Worm (Caenorhabditis elegans) whole organism, early embryonic: ENCODE results near the gene abi-1.

Experiments used
- B0310.2 ChIP-seq: sonication (generic microtip); optimal IDR thresholded peaks from 2 replicates; lab custom pipeline; 2016; ENCODE audit warnings: mild to moderate bottlenecking, missing genetic modification characterization, missing compliant biosample characterization
- F13C5.2 ChIP-seq: sonication (generic microtip); optimal IDR thresholded peaks from 2 replicates; lab custom pipeline; 2017; ENCODE audit warnings: mild to moderate bottlenecking, missing genetic modification characterization, inconsistent platforms, missing compliant biosample characterization
- aly-1 ChIP-seq: sonication (generic microtip); optimal IDR thresholded peaks from 2 replicates; lab custom pipeline; 2016; ENCODE audit warnings: missing genetic modification characterization, missing compliant biosample characterization
- ama-1 ChIP-seq: fragments of 150-350 bp; optimal IDR thresholded peaks from 2 replicates; lab custom pipeline; 2014
- ceh-13 ChIP-seq: fragments of 200-800 bp; sonication (Bioruptor generic); optimal IDR thresholded peaks from 2 replicates; lab custom pipeline; 2018; ENCODE audit warnings: mild to moderate bottlenecking, missing genetic modification characterization, missing compliant biosample characterization
- ceh-36 ChIP-seq: sonication (generic microtip); optimal IDR thresholded peaks from 2 replicates; lab custom pipeline; 2016; ENCODE audit warnings: missing genetic modification characterization, inconsistent platforms, missing compliant biosample characterization
- flt-1 ChIP-seq: fragments of 200-800 bp; sonication (Bioruptor generic); IDR thresholded peaks from 2 replicates; pipeline ENCODE4 v1.3.6; 2022; ENCODE audit warnings: missing genetic modification characterization, missing compliant biosample characterization
- hmbx-1 ChIP-seq: sonication (generic microtip); optimal IDR thresholded peaks from 2 replicates; lab custom pipeline; 2016; ENCODE audit warnings: mild to moderate bottlenecking, missing genetic modification characterization, missing compliant biosample characterization
- hmg-4 ChIP-seq: fragments of 200-800 bp; sonication (Bioruptor generic); optimal IDR thresholded peaks from 2 replicates; lab custom pipeline; 2018; ENCODE audit warnings: mild to moderate bottlenecking, missing genetic modification characterization, missing compliant biosample characterization
- hnd-1 ChIP-seq: sonication (generic microtip); optimal IDR thresholded peaks from 2 replicates; lab custom pipeline; 2016; ENCODE audit warnings: missing genetic modification characterization, missing compliant biosample characterization
- pes-1 ChIP-seq: fragments of 200-800 bp; sonication (Bioruptor generic); IDR thresholded peaks from 2 replicates; pipeline ENCODE4 v1.3.6; 2022; ENCODE audit warnings: missing genetic modification reagents, missing genetic modification characterization, missing compliant biosample characterization
- scrt-1 ChIP-seq: fragments of 200-800 bp; sonication (Bioruptor generic); IDR thresholded peaks from 2 replicates; pipeline ENCODE4 v1.3.6; 2022; ENCODE audit warnings: missing genetic modification characterization, missing compliant biosample characterization
- tbx-37 ChIP-seq: fragments of 200-800 bp; sonication (Bioruptor generic); conservative IDR thresholded peaks from 2 replicates; pipeline ENCODE4 v1.3.6; 2022; ENCODE audit warnings: missing genetic modification reagents, missing genetic modification characterization, missing compliant biosample characterization
- tra-4 ChIP-seq: sonication (generic microtip); optimal IDR thresholded peaks from 2 replicates; lab custom pipeline; 2017; ENCODE audit warnings: missing genetic modification characterization, missing compliant biosample characterization

ce11 chrIII:5711881-5712643 lies 19.5 kb upstream of the abi-1 start:
- TF ChIP-seq flt-1 (no peak), aly-1 (no peak), ama-1 (lab: Kevin White, UChicago) (no peak), B0310.2 (tag; lab: Kevin White, UChicago) (no peak), tra-4 (tag; lab: Kevin White, UChicago) (no peak), tbx-37 (GFP tag; lab: Robert Waterston, UW) (no peak), ceh-36 (tag; lab: Kevin White, UChicago) (no peak), F13C5.2 (tag; lab: Kevin White, UChicago) (no peak), hnd-1 (tag; lab: Kevin White, UChicago) (no peak), scrt-1 (GFP tag; lab: Robert Waterston, UW) (no peak), ceh-13 (GFP tag; lab: Kevin White, UChicago) (no peak), pes-1 (GFP tag; lab: Robert Waterston, UW) (no peak), hmbx-1 (tag; lab: Kevin White, UChicago) (no peak), hmg-4 (GFP tag; lab: Kevin White, UChicago) (no peak)
